Worm (Caenorhabditis elegans) whole organism, midembryonic: ENCODE measurements around the gene spp-11.

Experiments
- T22C8.4 ChIP-seq: fragments of 200-800 bp; sonication (Bioruptor generic); IDR thresholded peaks from 2 replicates; pipeline ENCODE4 v1.3.6; 2022; ENCODE audit warnings: missing genetic modification characterization, missing compliant biosample characterization
- cog-1 ChIP-seq: sonication (generic microtip); optimal IDR thresholded peaks from 2 replicates; lab custom pipeline; 2016; ENCODE audit warnings: missing genetic modification characterization, missing compliant biosample characterization
- flt-1 ChIP-seq: fragments of 200-800 bp; sonication (Bioruptor generic); IDR thresholded peaks from 2 replicates; pipeline ENCODE4 v1.3.6; 2022; ENCODE audit warnings: missing genetic modification characterization, missing compliant biosample characterization
- klf-2 ChIP-seq: fragments of 200-800 bp; sonication (Bioruptor generic); conservative IDR thresholded peaks from 2 replicates; pipeline ENCODE4 v1.3.6; 2022; ENCODE audit warnings: missing genetic modification reagents, missing genetic modification characterization, missing compliant biosample characterization
- med-1 ChIP-seq: sonication (generic microtip); optimal IDR thresholded peaks from 2 replicates; lab custom pipeline; 2017; ENCODE audit warnings: missing genetic modification characterization, mild to moderate bottlenecking, missing compliant biosample characterization, antibody characterized with exemption, missing genetic modification reagents; ENCODE audit not compliant: insufficient read depth
- ref-1 ChIP-seq: fragments of 200-800 bp; sonication (Bioruptor generic); conservative IDR thresholded peaks from 2 replicates; pipeline ENCODE4 v1.3.6; 2022; ENCODE audit warnings: missing genetic modification reagents, missing genetic modification characterization, missing compliant biosample characterization
- tab-1 ChIP-seq: fragments of 200-800 bp; sonication (Bioruptor generic); IDR thresholded peaks from 2 replicates; pipeline ENCODE4 v1.3.6; 2022; ENCODE audit warnings: missing genetic modification characterization, missing compliant biosample characterization
- ztf-23 ChIP-seq: fragments of 200-800 bp; sonication (Bioruptor generic); IDR thresholded peaks from 2 replicates; pipeline ENCODE4 v1.3.6; 2022; ENCODE audit warnings: missing genetic modification reagents, missing genetic modification characterization, missing compliant biosample characterization
- ztf-29 ChIP-seq: fragments of 200-800 bp; sonication (Bioruptor generic); IDR thresholded peaks from 2 replicates; pipeline ENCODE4 v1.3.6; 2022; ENCODE audit warnings: missing genetic modification reagents, missing genetic modification characterization, missing compliant biosample characterization

Gene spp-11

ce11 chrII:6407279-6407678, at the start of gene spp-11:
Gene spp-11 (minus strand): TSS chrII:6407379.
- TF ChIP-seq klf-2 (GFP tag; lab: Robert Waterston, UW) = no peak
- no peak for TF ChIP-seq ztf-29
- no peak for TF ChIP-seq tab-1 (GFP tag; lab: Robert Waterston, UW)
- TF ChIP-seq ztf-23 (GFP tag; lab: Robert Waterston, UW) = no peak
- no peak for TF ChIP-seq med-1 (GFP tag; lab: Kevin White, UChicago)
- no peak for TF ChIP-seq ref-1 (GFP tag; lab: Robert Waterston, UW)
- no peak for TF ChIP-seq flt-1 (GFP tag; lab: Robert Waterston, UW)
- no peak for TF ChIP-seq cog-1
- TF ChIP-seq T22C8.4 (GFP tag; lab: Robert Waterston, UW) = no peak

DNA sequence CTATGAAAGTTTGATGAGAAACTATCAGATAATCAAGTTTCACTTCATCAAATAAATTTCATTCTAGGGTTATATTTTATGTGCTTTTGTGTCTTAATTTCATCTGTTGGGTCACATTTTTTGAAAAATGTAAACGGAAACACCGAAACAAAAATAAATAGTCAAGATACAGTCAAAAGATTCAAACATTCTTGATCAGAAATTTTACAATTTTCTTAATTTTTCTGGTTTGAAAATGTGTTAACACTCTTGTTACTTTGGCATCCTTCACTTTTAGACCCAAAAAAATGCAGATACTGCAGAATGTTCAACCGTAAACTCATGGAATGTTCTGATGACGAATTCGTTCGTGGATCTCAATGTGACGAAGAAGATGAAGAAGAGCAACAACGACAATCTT, 47.5 kb upstream of the spp-11 start, which contains the start of gene aptf-1:
aptf-1 (plus strand) TSS at position 301 of the 400 bp plus-strand sequence.
- no peak for TF ChIP-seq klf-2 (GFP tag; lab: Robert Waterston, UW)
- no peak for TF ChIP-seq T22C8.4 (GFP tag; lab: Robert Waterston, UW)
- no peak for TF ChIP-seq ztf-29
- TF ChIP-seq cog-1 = no peak
- no peak for TF ChIP-seq med-1 (GFP tag; lab: Kevin White, UChicago)
- TF ChIP-seq ref-1 (GFP tag; lab: Robert Waterston, UW) = no peak

ce11 chrII:6453341-6453806, 46.2 kb upstream of the spp-11 start, which contains the start of gene atg-16.2:
Gene atg-16.2 (minus strand): TSS chrII:6453391.
- peak; percentile 22 for TF ChIP-seq cog-1
- peak; percentile 24 for TF ChIP-seq med-1 (GFP tag; lab: Kevin White, UChicago)
- no peak for TF ChIP-seq tab-1 (GFP tag; lab: Robert Waterston, UW)
- TF ChIP-seq ztf-23 (GFP tag; lab: Robert Waterston, UW) = peak; percentile 39; the same call in 1 of the 2 replicates
- no peak for TF ChIP-seq ref-1 (GFP tag; lab: Robert Waterston, UW)

DNA sequence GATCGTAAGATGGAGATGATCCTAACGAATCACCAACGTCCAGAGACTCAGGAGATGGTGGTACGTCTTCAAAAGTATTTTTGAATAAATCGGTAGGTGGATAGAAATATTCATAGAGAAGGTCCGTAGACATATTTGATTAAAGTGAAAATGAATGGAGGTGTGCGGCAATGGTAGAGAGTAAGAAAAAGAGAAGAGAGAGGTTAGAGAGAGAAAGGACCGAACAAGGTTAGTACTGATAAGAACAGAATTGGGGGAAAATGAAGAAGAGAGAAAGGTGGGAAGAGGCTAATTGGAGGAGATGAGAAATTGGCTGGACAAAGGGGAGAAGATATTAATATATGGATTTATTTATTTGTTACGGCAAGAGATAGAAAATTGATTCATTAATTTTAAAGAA, 42.5 kb upstream of the spp-11 start, which contains the start of gene nhr-22:
nhr-22 (minus strand) TSS at position 137 of the 400 bp plus-strand sequence.
- no peak for TF ChIP-seq ztf-23 (GFP tag; lab: Robert Waterston, UW)
- no peak for TF ChIP-seq flt-1 (GFP tag; lab: Robert Waterston, UW)
- TF ChIP-seq cog-1 = no peak
- no peak for TF ChIP-seq ztf-29
- no peak for TF ChIP-seq ref-1 (GFP tag; lab: Robert Waterston, UW)
- no peak for TF ChIP-seq med-1 (GFP tag; lab: Kevin White, UChicago)
- TF ChIP-seq T22C8.4 (GFP tag; lab: Robert Waterston, UW) = no peak
- no peak for TF ChIP-seq tab-1 (GFP tag; lab: Robert Waterston, UW)
- TF ChIP-seq klf-2 (GFP tag; lab: Robert Waterston, UW) = no peak

- TF ChIP-seq ztf-29 (no peak), T22C8.4 (GFP tag; lab: Robert Waterston, UW) (no peak), ztf-23 (GFP tag; lab: Robert Waterston, UW) (no peak), klf-2 (GFP tag; lab: Robert Waterston, UW) (no peak), tab-1 (GFP tag; lab: Robert Waterston, UW) (no peak), flt-1 (GFP tag; lab: Robert Waterston, UW) (no peak), cog-1 (no peak), med-1 (GFP tag; lab: Kevin White, UChicago) (no peak), ref-1 (GFP tag; lab: Robert Waterston, UW) (no peak)
Observed at ce11 chrII:6448656-6449055, 41.5 kb upstream of the spp-11 start.

DNA sequence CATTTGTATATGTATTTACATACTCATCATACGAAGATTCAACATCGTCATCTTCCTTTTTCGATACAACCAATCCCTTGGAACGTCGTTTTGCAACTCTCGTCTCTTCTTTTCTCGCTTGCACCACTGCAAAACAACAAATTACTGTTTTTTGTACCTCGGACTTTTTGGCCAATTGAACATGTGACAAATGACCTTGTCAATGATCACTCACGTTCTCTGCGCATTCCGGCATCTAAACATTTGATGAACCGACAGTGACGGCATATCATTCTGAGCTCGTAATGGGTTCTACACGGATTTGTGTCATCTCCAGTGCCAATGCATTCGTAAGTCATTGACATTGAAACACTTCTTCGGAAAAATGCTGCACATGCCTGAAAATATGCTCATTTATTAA, 41.0 kb upstream of the spp-11 start:
- TF ChIP-seq flt-1 (GFP tag; lab: Robert Waterston, UW) (no peak), tab-1 (GFP tag; lab: Robert Waterston, UW) (no peak), ztf-23 (GFP tag; lab: Robert Waterston, UW) (no peak), cog-1 (no peak), klf-2 (GFP tag; lab: Robert Waterston, UW) (no peak), ztf-29 (no peak), med-1 (GFP tag; lab: Kevin White, UChicago) (no peak), T22C8.4 (GFP tag; lab: Robert Waterston, UW) (no peak), ref-1 (GFP tag; lab: Robert Waterston, UW) (no peak)

DNA sequence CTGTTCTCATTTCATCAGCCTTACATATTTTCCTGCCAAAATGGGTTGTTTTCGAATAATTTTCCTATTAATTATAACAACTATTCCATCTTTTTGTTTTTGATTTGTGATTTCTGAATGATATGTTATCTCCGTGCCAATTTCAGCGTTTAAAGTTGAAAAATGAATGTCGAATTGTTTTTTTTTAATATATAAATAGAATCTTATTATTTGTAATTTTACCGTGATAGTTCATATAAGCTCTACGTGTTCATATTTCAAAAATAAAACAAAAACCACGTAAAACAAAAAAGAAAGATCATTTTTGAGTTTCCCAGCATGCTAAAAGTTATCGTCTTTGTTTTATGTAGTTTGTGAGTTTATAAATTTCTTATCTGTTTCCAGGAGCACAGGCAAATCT, 36.5 kb upstream of the spp-11 start, which contains the start of gene K06A1.2:
K06A1.2 (plus strand) TSS at position 301 of the 400 bp plus-strand sequence.
- TF ChIP-seq tab-1 (GFP tag; lab: Robert Waterston, UW) (no peak), ref-1 (GFP tag; lab: Robert Waterston, UW) (no peak), ztf-23 (GFP tag; lab: Robert Waterston, UW) (no peak), cog-1 (no peak)

ce11 chrII:6441128-6441527, 33.9 kb upstream of the spp-11 start, which contains the start of gene cutl-16:
Gene cutl-16 (plus strand): TSS chrII:6441428.
- no peak for TF ChIP-seq klf-2 (GFP tag; lab: Robert Waterston, UW)
- TF ChIP-seq ztf-29 = no peak
- no peak for TF ChIP-seq T22C8.4 (GFP tag; lab: Robert Waterston, UW)
- no peak for TF ChIP-seq ztf-23 (GFP tag; lab: Robert Waterston, UW)
- no peak for TF ChIP-seq med-1 (GFP tag; lab: Kevin White, UChicago)
- no peak for TF ChIP-seq tab-1 (GFP tag; lab: Robert Waterston, UW)
- no peak for TF ChIP-seq ref-1 (GFP tag; lab: Robert Waterston, UW)

- TF ChIP-seq flt-1 (GFP tag; lab: Robert Waterston, UW) (no peak), ztf-23 (GFP tag; lab: Robert Waterston, UW) (no peak), T22C8.4 (GFP tag; lab: Robert Waterston, UW) (no peak), ztf-29 (no peak), med-1 (GFP tag; lab: Kevin White, UChicago) (no peak), tab-1 (GFP tag; lab: Robert Waterston, UW) (no peak), cog-1 (no peak), klf-2 (GFP tag; lab: Robert Waterston, UW) (no peak), ref-1 (GFP tag; lab: Robert Waterston, UW) (no peak)
Observed at ce11 chrII:6436845-6437244, 29.7 kb upstream of the spp-11 start.
